Fruit fly (Drosophila melanogaster) whole organism, prepupa: ENCODE measurements around the gene CG42673.

Source experiments
- Blimp-1 ChIP-seq: fragments of 200-800 bp; sonication (Bioruptor generic); optimal IDR thresholded peaks from 3 replicates; lab custom pipeline; 2017; ENCODE audit warnings: missing biosample characterization, missing genetic modification characterization, mild to moderate bottlenecking, moderate library complexity, missing genetic modification reagents
- CG10631 ChIP-seq: fragments of 200-800 bp; sonication (Bioruptor generic); optimal IDR thresholded peaks from 2 replicates; lab custom pipeline; 2016; ENCODE audit warnings: missing biosample characterization, missing genetic modification characterization
- CG11294 ChIP-seq: fragments of 200-800 bp; sonication (Bioruptor generic); IDR thresholded peaks from 2 replicates; pipeline ENCODE4 v1.3.6; 2022; ENCODE audit warnings: missing biosample characterization, missing genetic modification characterization
- CG11762 ChIP-seq: fragments of 200-800 bp; sonication (Bioruptor generic); optimal IDR thresholded peaks from 3 replicates; lab custom pipeline; 2016; ENCODE audit warnings: missing biosample characterization, missing genetic modification characterization; ENCODE audit not compliant: insufficient read depth
- CG1621 ChIP-seq: fragments of 200-800 bp; sonication (Bioruptor generic); optimal IDR thresholded peaks from 3 replicates; lab custom pipeline; 2018; ENCODE audit warnings: missing biosample characterization, mild to moderate bottlenecking, missing genetic modification characterization
- CG16779 ChIP-seq: fragments of 200-800 bp; sonication (Bioruptor generic); optimal IDR thresholded peaks from 3 replicates; lab custom pipeline; 2017; ENCODE audit warnings: missing biosample characterization, mild to moderate bottlenecking, missing genetic modification characterization
- CG3919 ChIP-seq: fragments of 200-800 bp; sonication (Bioruptor generic); optimal IDR thresholded peaks from 3 replicates; lab custom pipeline; 2016; ENCODE audit warnings: missing biosample characterization, missing genetic modification characterization
- CG4318 ChIP-seq: fragments of 200-800 bp; sonication (Bioruptor generic); optimal IDR thresholded peaks from 3 replicates; lab custom pipeline; 2017; ENCODE audit warnings: missing biosample characterization, mild to moderate bottlenecking, missing genetic modification characterization
- CG6792 ChIP-seq: fragments of 200-800 bp; sonication (Bioruptor generic); optimal IDR thresholded peaks from 3 replicates; lab custom pipeline; 2016; ENCODE audit warnings: missing biosample characterization, missing genetic modification characterization
- CG6854 ChIP-seq: fragments of 200-800 bp; sonication (Bioruptor generic); optimal IDR thresholded peaks from 2 replicates; lab custom pipeline; 2017; ENCODE audit warnings: missing biosample characterization, mild to moderate bottlenecking, missing genetic modification characterization
- CG7368 ChIP-seq: fragments of 200-800 bp; sonication (Bioruptor generic); optimal IDR thresholded peaks from 3 replicates; lab custom pipeline; 2016; ENCODE audit warnings: missing biosample characterization, missing genetic modification characterization
- CG8119 ChIP-seq: fragments of 200-800 bp; sonication (Bioruptor generic); IDR thresholded peaks from 3 replicates; pipeline ENCODE4 v1.3.6; 2022; ENCODE audit warnings: missing biosample characterization, missing genetic modification characterization
- CG8319 ChIP-seq: fragments of 200-800 bp; sonication (Bioruptor generic); optimal IDR thresholded peaks from 3 replicates; lab custom pipeline; 2016; ENCODE audit warnings: missing biosample characterization, missing genetic modification characterization
- CG8632 ChIP-seq: fragments of 200-800 bp; sonication (Bioruptor generic); optimal IDR thresholded peaks from 3 replicates; lab custom pipeline; 2016; ENCODE audit warnings: missing biosample characterization, missing genetic modification characterization
- CG9139 ChIP-seq: fragments of 200-800 bp; sonication (Bioruptor generic); optimal IDR thresholded peaks from 3 replicates; lab custom pipeline; 2017; ENCODE audit warnings: missing biosample characterization, mild to moderate bottlenecking, missing genetic modification characterization
- Eip75B ChIP-seq: fragments of 200-800 bp; sonication (Bioruptor generic); optimal IDR thresholded peaks from 3 replicates; lab custom pipeline; 2016; ENCODE audit warnings: missing biosample characterization, missing genetic modification characterization
- Eip78C ChIP-seq: fragments of 200-800 bp; sonication (Bioruptor generic); peaks from one replicate; lab custom pipeline; 2016; ENCODE audit warnings: missing biosample characterization, missing genetic modification characterization
- Ets21C ChIP-seq: fragments of 200-800 bp; sonication (Bioruptor generic); optimal IDR thresholded peaks from 3 replicates; lab custom pipeline; 2016; ENCODE audit warnings: missing biosample characterization, missing genetic modification characterization
- Ets96B ChIP-seq: fragments of 200-800 bp; optimal IDR thresholded peaks from 2 replicates; lab custom pipeline; 2019; ENCODE audit warnings: missing biosample characterization, mild to moderate bottlenecking, missing genetic modification characterization, moderate library complexity
- Hr4 ChIP-seq: fragments of 200-800 bp; sonication (Bioruptor generic); optimal IDR thresholded peaks from 3 replicates; lab custom pipeline; 2016; ENCODE audit warnings: missing biosample characterization, missing genetic modification characterization
- Lpt ChIP-seq: fragments of 200-800 bp; sonication (Bioruptor generic); optimal IDR thresholded peaks from 3 replicates; lab custom pipeline; 2016; ENCODE audit warnings: missing biosample characterization, missing genetic modification characterization
- Met ChIP-seq: fragments of 200-800 bp; sonication (Bioruptor generic); optimal IDR thresholded peaks from 3 replicates; lab custom pipeline; 2016; ENCODE audit warnings: missing biosample characterization, missing genetic modification characterization
- OdsH ChIP-seq: fragments of 200-800 bp; sonication (Bioruptor generic); optimal IDR thresholded peaks from 3 replicates; lab custom pipeline; 2016; ENCODE audit warnings: missing biosample characterization, missing genetic modification characterization
- Smox ChIP-seq: fragments of 200-800 bp; sonication (Bioruptor generic); optimal IDR thresholded peaks from 3 replicates; lab custom pipeline; 2016; ENCODE audit warnings: missing biosample characterization, missing genetic modification characterization
- Sox102F ChIP-seq: fragments of 200-800 bp; sonication (Bioruptor generic); optimal IDR thresholded peaks from 2 replicates; lab custom pipeline; 2016; ENCODE audit warnings: missing biosample characterization, mild to moderate bottlenecking, missing genetic modification characterization
- Sox14 ChIP-seq: fragments of 200-800 bp; sonication (Bioruptor generic); optimal IDR thresholded peaks from 3 replicates; lab custom pipeline; 2016; ENCODE audit warnings: missing biosample characterization, missing genetic modification characterization
- Sox15 ChIP-seq: fragments of 200-800 bp; sonication (Bioruptor generic); optimal IDR thresholded peaks from 3 replicates; lab custom pipeline; 2016; ENCODE audit warnings: missing biosample characterization, missing genetic modification characterization
- achi ChIP-seq: fragments of 200-800 bp; sonication (Bioruptor generic); optimal IDR thresholded peaks from 3 replicates; lab custom pipeline; 2016; ENCODE audit warnings: missing biosample characterization, missing genetic modification characterization
- acj6 ChIP-seq: fragments of 200-800 bp; sonication (Bioruptor generic); optimal IDR thresholded peaks from 3 replicates; lab custom pipeline; 2016; ENCODE audit warnings: missing biosample characterization, missing genetic modification characterization
- cyc ChIP-seq: fragments of 200-800 bp; sonication (Bioruptor generic); optimal IDR thresholded peaks from 3 replicates; lab custom pipeline; 2016; ENCODE audit warnings: missing biosample characterization, missing genetic modification characterization
- dac ChIP-seq: fragments of 200-800 bp; sonication (Bioruptor generic); optimal IDR thresholded peaks from 2 replicates; lab custom pipeline; 2017; ENCODE audit warnings: missing biosample characterization, mild to moderate bottlenecking, missing genetic modification characterization
- dsx ChIP-seq: fragments of 200-800 bp; optimal IDR thresholded peaks from 3 replicates; lab custom pipeline; 2019; ENCODE audit warnings: missing biosample characterization, mild to moderate bottlenecking, missing genetic modification characterization, moderate library complexity; ENCODE audit not compliant: poor library complexity, severe bottlenecking
- esn ChIP-seq: fragments of 200-800 bp; sonication (Bioruptor generic); optimal IDR thresholded peaks from 2 replicates; lab custom pipeline; 2016; ENCODE audit warnings: missing biosample characterization, mild to moderate bottlenecking, missing genetic modification characterization, moderate library complexity
- fd59A ChIP-seq: fragments of 200-800 bp; sonication (Bioruptor generic); optimal IDR thresholded peaks from 2 replicates; lab custom pipeline; 2017; ENCODE audit warnings: missing biosample characterization, mild to moderate bottlenecking, missing genetic modification characterization, missing genetic modification reagents
- fd85E ChIP-seq: fragments of 200-800 bp; sonication (Bioruptor generic); optimal IDR thresholded peaks from 3 replicates; lab custom pipeline; 2016; ENCODE audit warnings: missing biosample characterization, missing genetic modification characterization
- fkh ChIP-seq: fragments of 200-800 bp; sonication (Bioruptor generic); optimal IDR thresholded peaks from 3 replicates; lab custom pipeline; 2017; ENCODE audit warnings: missing biosample characterization, mild to moderate bottlenecking, missing genetic modification characterization, moderate library complexity
- lz ChIP-seq: fragments of 200-800 bp; sonication (Bioruptor generic); optimal IDR thresholded peaks from 3 replicates; lab custom pipeline; 2016; ENCODE audit warnings: missing biosample characterization, missing genetic modification characterization
- net ChIP-seq: fragments of 200-800 bp; sonication (Bioruptor generic); optimal IDR thresholded peaks from 3 replicates; lab custom pipeline; 2016; ENCODE audit warnings: missing biosample characterization, missing genetic modification characterization
- pdm3 ChIP-seq: fragments of 200-800 bp; sonication (Bioruptor generic); optimal IDR thresholded peaks from 3 replicates; lab custom pipeline; 2016; ENCODE audit warnings: missing biosample characterization, missing genetic modification characterization
- salr ChIP-seq, 2 experiments: fragments of 200-800 bp; sonication (Bioruptor generic); optimal IDR thresholded peaks; 3 replicates each; lab custom pipeline; 2016 to 2018; ENCODE audit warnings: missing biosample characterization in 2 of 2, missing genetic modification characterization in 2 of 2, mild to moderate bottlenecking in 1 of 2
- spab ChIP-seq: fragments of 200-800 bp; sonication (Bioruptor generic); optimal IDR thresholded peaks from 2 replicates; lab custom pipeline; 2017; ENCODE audit warnings: missing biosample characterization, mild to moderate bottlenecking, missing genetic modification characterization, missing genetic modification reagents
- ss ChIP-seq, 2 experiments: fragments of 200-800 bp; sonication (Bioruptor generic); optimal IDR thresholded peaks; 2 replicates in 1 of 2; 3 replicates in 1 of 2; lab custom pipeline; 2017 to 2018; ENCODE audit warnings: mild to moderate bottlenecking in 2 of 2, missing biosample characterization in 2 of 2, missing genetic modification characterization in 2 of 2, moderate library complexity in 1 of 2
- topi ChIP-seq: fragments of 200-800 bp; sonication (Bioruptor generic); optimal IDR thresholded peaks from 3 replicates; lab custom pipeline; 2016; ENCODE audit warnings: missing biosample characterization, missing genetic modification characterization
- vri ChIP-seq: fragments of 200-800 bp; sonication (Bioruptor generic); optimal IDR thresholded peaks from 3 replicates; lab custom pipeline; 2016; ENCODE audit warnings: missing biosample characterization, mild to moderate bottlenecking, missing genetic modification characterization

The CG42673 gene

DNA sequence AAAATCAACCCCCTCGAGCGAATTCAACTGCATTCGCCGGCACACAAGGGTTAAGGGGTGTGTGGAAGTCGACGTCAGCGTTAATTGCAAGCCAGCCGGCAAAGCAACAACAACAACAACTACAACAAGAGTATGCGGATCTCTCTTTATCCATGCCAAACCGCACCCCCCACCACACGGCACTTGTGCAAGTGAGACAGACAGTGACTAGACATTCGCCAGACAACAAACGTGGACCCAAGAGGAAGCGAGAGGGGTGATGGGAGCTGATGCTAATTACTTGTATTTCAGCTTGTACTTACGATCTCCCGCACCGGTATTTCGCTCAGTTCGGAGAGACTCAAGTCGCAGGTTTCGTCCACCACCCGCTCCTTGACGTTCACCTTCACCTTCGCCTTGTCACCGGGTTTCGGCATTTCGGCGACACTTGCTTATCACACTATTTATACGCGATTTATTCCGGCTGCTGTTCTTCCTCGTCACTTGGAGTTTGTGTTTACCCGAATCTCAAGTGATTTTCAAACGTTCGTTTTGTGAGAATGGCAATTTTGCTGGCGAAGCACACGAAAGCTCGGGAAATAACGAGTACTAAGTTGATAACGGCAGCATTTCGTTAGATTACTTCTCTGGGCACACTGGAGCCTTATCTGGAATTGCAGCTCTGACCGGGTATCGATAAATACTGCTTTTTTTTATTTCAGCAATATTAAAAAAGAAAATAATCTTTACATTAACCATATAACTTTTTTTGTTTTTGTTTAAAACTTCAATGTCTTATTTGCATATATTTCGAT is 37.8 kb upstream of the CG42673 start, which contains the start of gene CG3408 (continued):
- TF ChIP-seq spab (GFP tag; lab: Kevin White, UChicago) (no peak), CG10631 (GFP tag; lab: Kevin White, UChicago) (no peak), Blimp-1 (no peak), dac (GFP tag; lab: Kevin White, UChicago) (no peak), CG16779 (tag; lab: Kevin White, UChicago) (peak; percentile 27), lz (no peak), CG4318 (GFP tag; lab: Kevin White, UChicago) (no peak), achi (GFP tag; lab: Kevin White, UChicago) (no peak), CG8632 (GFP tag; lab: Kevin White, UChicago) (no peak), CG8319 (GFP tag; lab: Kevin White, UChicago) (no peak), OdsH (GFP tag; lab: Kevin White, UChicago) (no peak), net (no peak), Eip75B (no peak), CG11762 (GFP tag; lab: Kevin White, UChicago) (no peak), Sox15 (GFP tag; lab: Kevin White, UChicago) (no peak), Hr4 (GFP tag; lab: Kevin White, UChicago) (no peak), Met (GFP tag; lab: Kevin White, UChicago) (peak; percentile 4), CG11294 (GFP tag; lab: Robert Waterston, UW) (0 out of 2 replicates have a peak, but pooled peaks have one; percentile 28), CG7368 (GFP tag; lab: Kevin White, UChicago) (no peak), esn (GFP tag; lab: Kevin White, UChicago) (peak; percentile 2), CG6854 (GFP tag; lab: Kevin White, UChicago) (no peak), CG3919 (peak; percentile 18), CG8119 (GFP tag; lab: Robert Waterston, UW) (no peak), fkh (GFP tag; lab: Kevin White, UChicago) (peak; percentile 82), ss (GFP tag; optimal IDR thresholded peaks at IDR 0.05; lab: Kevin White, UChicago) (peak; percentile 2 to 50), CG6792 (GFP tag; lab: Kevin White, UChicago) (no peak), cyc (GFP tag; lab: Kevin White, UChicago) (peak; percentile 0), Ets96B (tag; lab: Kevin White, UChicago) (no peak), CG1621 (tag; lab: Kevin White, UChicago) (peak; percentile 1), Sox14 (peak; percentile 15), vri (no peak), Lpt (no peak), Ets21C (GFP tag; lab: Kevin White, UChicago) (no peak), acj6 (GFP tag; lab: Kevin White, UChicago) (no peak), CG9139 (GFP tag; lab: Kevin White, UChicago) (peak; percentile 14), Smox (GFP tag; lab: Kevin White, UChicago) (no peak), fd59A (GFP tag; lab: Kevin White, UChicago) (no peak)
- TF ChIP-seq, all 60 proteins: peak for 17

DNA sequence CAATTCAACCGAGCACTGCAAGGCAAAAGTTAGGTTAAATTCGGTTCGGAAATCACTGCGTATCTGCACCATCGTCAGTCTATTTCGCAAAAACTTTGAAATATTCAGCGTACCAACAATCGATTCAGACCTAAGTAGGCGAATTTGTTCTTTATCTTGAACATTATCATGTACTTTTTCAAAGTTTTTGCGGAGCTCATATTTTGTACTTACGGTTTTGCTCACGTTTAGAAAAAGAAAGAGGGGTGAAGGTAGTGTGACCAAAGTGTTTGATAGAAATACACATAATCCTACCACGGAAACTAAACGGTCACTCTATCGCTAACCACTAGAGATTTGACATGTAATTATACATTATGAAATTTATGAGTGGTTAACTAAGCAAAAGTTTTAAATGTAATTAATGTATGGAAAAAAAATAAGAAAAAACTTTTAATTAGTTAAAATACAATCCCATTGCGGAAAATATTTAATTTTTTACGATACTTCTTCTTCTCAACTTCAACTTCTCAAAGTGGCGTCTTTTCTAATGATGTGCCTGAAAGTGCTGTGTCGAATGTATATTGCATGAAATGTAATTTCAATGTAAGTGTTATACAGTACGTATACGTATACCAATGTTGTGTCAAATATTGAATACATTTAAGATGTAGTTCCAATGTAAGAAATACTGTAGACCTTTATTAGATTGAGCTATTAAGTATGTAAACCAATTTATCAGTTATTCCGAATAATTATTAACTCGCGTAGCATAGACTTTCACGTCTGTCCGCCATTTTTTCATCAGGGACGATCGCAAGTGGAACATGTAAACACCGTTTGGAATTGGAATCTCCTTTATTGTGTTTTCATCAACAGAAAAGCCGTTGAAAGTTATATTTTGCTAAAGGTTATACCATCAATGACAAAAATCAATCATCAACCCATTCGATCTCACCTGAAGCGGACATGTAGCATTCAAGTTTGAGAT is 35.4 kb upstream of the CG42673 start, which contains the start of gene RpS9:
Gene RpS9 (minus strand): TSS at position 245 of the 970 bp plus-strand sequence.
- TF ChIP-seq CG6854 (GFP tag; lab: Kevin White, UChicago), result peak; percentile 83
- peak; percentile 34 for TF ChIP-seq Sox102F
- TF ChIP-seq Ets96B (tag; lab: Kevin White, UChicago), result no peak
- peak; percentile 8 for TF ChIP-seq OdsH (GFP tag; lab: Kevin White, UChicago)
- no peak for TF ChIP-seq CG9139 (GFP tag; lab: Kevin White, UChicago)
- TF ChIP-seq CG3919, result peak; percentile 49
- TF ChIP-seq pdm3, result peak; percentile 0
- no peak for TF ChIP-seq CG11294 (GFP tag; lab: Robert Waterston, UW)
- no peak for TF ChIP-seq Sox14
- peak; percentile 19 for TF ChIP-seq topi (GFP tag; lab: Kevin White, UChicago)
- TF ChIP-seq salr (GFP tag; optimal IDR thresholded peaks at IDR 0.05; lab: Kevin White, UChicago), result peak in 1 of 2 experiments; percentile 13
- peak; percentile 21 for TF ChIP-seq CG16779 (tag; lab: Kevin White, UChicago)
- TF ChIP-seq Met (GFP tag; lab: Kevin White, UChicago), result peak; percentile 26
- peak; percentile 75 for TF ChIP-seq Eip78C
- TF ChIP-seq Smox (GFP tag; lab: Kevin White, UChicago), result peak; percentile 21
- TF ChIP-seq CG10631 (GFP tag; lab: Kevin White, UChicago), result no peak
- no peak for TF ChIP-seq fd85E (GFP tag; lab: Kevin White, UChicago)
- peak; percentile 56 to 61 for TF ChIP-seq ss (GFP tag; optimal IDR thresholded peaks at IDR 0.05; lab: Kevin White, UChicago)
- no peak for TF ChIP-seq Lpt
- peak; percentile 19 for TF ChIP-seq net
- TF ChIP-seq Eip75B, result peak; percentile 5
- TF ChIP-seq dsx, result peak; percentile 20
